Worm (Caenorhabditis elegans): ENCODE results near the gene pgp-9.

pgp-9 gene

DNA sequence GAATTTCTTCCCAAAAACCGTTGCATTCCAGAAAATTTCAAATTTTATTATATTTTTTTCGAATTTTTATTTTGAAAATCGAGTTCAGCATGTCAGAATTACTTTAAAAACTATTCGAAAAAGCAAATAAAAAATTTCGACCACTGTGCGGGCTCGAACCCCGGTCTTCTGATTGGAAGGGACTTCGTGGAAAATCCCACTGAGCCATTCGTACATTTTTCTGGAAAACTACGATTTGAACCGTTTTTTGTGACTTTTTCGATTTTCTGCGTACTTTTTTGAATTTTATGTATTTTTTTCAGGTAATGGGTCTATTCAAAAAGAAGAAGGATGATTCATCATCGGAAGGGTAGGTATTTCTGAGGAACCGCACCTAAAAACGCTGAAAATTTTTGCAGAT, at the start of gene pgp-9:
TSS of gene pgp-9 (plus strand) at position 301 of the 400 bp plus-strand sequence.
- TF ChIP-seq lin-13 (GFP tag; optimal IDR thresholded peaks at IDR 0.05): no peak
- no peak for TF ChIP-seq ceh-88 (GFP tag; IDR thresholded peaks at IDR 0.05)
- no peak for TF ChIP-seq unc-30 (tag; optimal IDR thresholded peaks at IDR 0.05)
- no peak for TF ChIP-seq hlh-4 (tag; optimal IDR thresholded peaks at IDR 0.05)
- TF ChIP-seq zip-4 (GFP tag; optimal IDR thresholded peaks at IDR 0.05): no peak
- no peak for TF ChIP-seq Y116A8C.19 (tag; optimal IDR thresholded peaks at IDR 0.05; ENCODE audit: borderline replicate concordance)
- TF ChIP-seq unc-98 (GFP tag; IDR thresholded peaks at IDR 0.05): no peak
- no peak for TF ChIP-seq lin-39 (tag; optimal IDR thresholded peaks at IDR 0.05)

DNA sequence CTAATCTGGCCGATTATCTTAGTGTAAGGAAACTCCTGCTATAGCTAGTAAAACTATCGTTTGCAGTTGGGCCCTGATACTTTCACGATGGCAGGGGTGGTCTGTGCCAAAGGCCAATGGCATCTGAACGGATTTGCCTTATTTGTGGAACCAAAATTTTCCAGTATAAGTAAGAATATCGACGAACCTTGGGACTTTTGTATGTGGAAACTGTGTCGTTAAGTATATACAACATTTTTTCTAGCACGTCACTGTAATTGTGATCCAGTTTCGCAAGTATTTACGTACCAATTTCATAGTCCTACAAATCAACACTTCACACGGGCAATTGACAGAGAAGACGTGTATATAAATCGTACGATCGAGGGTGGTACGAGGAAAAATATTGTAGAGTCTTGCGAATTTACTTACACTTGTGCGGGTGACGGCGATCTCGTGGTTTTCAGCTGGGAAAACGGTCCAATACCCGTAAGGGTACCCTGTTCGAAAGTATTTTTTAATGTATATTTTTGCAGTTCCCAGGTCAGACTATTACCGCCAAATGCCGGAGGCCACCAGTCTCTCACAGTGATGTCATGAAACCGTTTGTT, 49.4 kb upstream of the pgp-9 start:
- TF ChIP-seq fkh-4 (tag; optimal IDR thresholded peaks at IDR 0.05; ENCODE audit: borderline replicate concordance) (no peak), lin-14 (GFP tag; optimal IDR thresholded peaks at IDR 0.05) (no peak), sptf-1 (tag; optimal IDR thresholded peaks at IDR 0.05) (no peak), nhr-47 (tag; optimal IDR thresholded peaks at IDR 0.05) (no peak), nhr-90 (tag; optimal IDR thresholded peaks at IDR 0.05; ENCODE audit: poor library complexity) (no peak), alr-1 (tag; optimal IDR thresholded peaks at IDR 0.05; ENCODE audit: borderline replicate concordance) (no peak), swsn-7 (tag; optimal IDR thresholded peaks at IDR 0.05) (no peak), pax-3 (tag; optimal IDR thresholded peaks at IDR 0.05) (no peak), zag-1 (tag; optimal IDR thresholded peaks at IDR 0.05) (no peak), lir-3 (tag; optimal IDR thresholded peaks at IDR 0.05; ENCODE audit: poor library complexity) (no peak), nhr-77 (tag; optimal IDR thresholded peaks at IDR 0.05) (no peak), ztf-4 (tag; optimal IDR thresholded peaks at IDR 0.05) (no peak), snpc-4 (tag; optimal IDR thresholded peaks at IDR 0.05) (no peak)

- TF ChIP-seq snpc-4 (tag; optimal IDR thresholded peaks at IDR 0.05) (no peak), nhr-84 (tag; optimal IDR thresholded peaks at IDR 0.05) (no peak), unc-130 (tag; optimal IDR thresholded peaks at IDR 0.05) (no peak), ceh-63 (GFP tag; optimal IDR thresholded peaks at IDR 0.05) (no peak), unc-62 (GFP tag; optimal IDR thresholded peaks at IDR 0.05) (no peak), nhr-77 (tag; optimal IDR thresholded peaks at IDR 0.05) (no peak), elt-2 (tag; optimal IDR thresholded peaks at IDR 0.05) (no peak), snu-23 (GFP tag; optimal IDR thresholded peaks at IDR 0.05) (no peak), fkh-10 (GFP tag; optimal IDR thresholded peaks at IDR 0.05) (no peak)
These were observed 48.7 kb upstream of the pgp-9 start, which contains the start of gene srh-31 for ce11 chrV:17707022-17707421. srh-31 (plus strand) TSS chrV:17707322.

DNA sequence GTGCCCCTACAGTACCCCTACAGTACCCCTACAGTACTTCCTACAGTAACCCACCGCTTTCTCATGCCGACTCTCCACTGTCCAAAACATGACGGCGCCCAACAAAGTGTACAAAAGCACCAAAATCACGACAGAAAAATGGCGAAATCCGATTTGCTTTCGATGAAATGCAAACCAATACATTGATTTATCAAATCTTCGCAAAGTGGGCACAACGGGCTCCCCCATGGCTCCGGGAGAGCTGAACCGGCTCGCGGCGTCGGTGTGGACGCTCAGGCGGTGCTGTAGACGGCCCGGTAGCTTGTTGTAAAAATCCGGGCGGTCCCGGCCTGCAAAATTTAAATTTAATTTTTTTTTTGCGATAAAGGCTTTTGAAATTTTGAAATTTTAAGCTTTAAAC, 43.3 kb upstream of the pgp-9 start:
- TF ChIP-seq nhr-28 (tag; optimal IDR thresholded peaks at IDR 0.05) (no peak), lir-3 (tag; optimal IDR thresholded peaks at IDR 0.05; ENCODE audit: poor library complexity) (no peak), sptf-1 (tag; optimal IDR thresholded peaks at IDR 0.05) (no peak), ceh-88 (GFP tag; IDR thresholded peaks at IDR 0.05) (no peak), swsn-7 (tag; optimal IDR thresholded peaks at IDR 0.05) (no peak), zag-1 (tag; optimal IDR thresholded peaks at IDR 0.05) (no peak), lin-13 (GFP tag; optimal IDR thresholded peaks at IDR 0.05) (no peak), nhr-71 (tag; optimal IDR thresholded peaks at IDR 0.05) (no peak), ceh-8 (GFP tag; optimal IDR thresholded peaks at IDR 0.05) (no peak), lin-35 (GFP tag; optimal IDR thresholded peaks at IDR 0.05) (no peak), grh-1 (GFP tag; IDR thresholded peaks at IDR 0.05) (no peak), mab-9 (GFP tag; IDR thresholded peaks at IDR 0.05) (no peak), aly-2 (tag; optimal IDR thresholded peaks at IDR 0.05) (no peak), dpl-1 (GFP tag; optimal IDR thresholded peaks at IDR 0.05) (no peak), lsy-2 (tag; optimal IDR thresholded peaks at IDR 0.05) (no peak), mep-1 (tag; optimal IDR thresholded peaks at IDR 0.05) (no peak), nhr-11 (tag; optimal IDR thresholded peaks at IDR 0.05) (no peak), nhr-84 (tag; optimal IDR thresholded peaks at IDR 0.05) (no peak), nhr-47 (tag; optimal IDR thresholded peaks at IDR 0.05) (no peak), ceh-63 (GFP tag; optimal IDR thresholded peaks at IDR 0.05) (no peak)
